Fruit fly (Drosophila melanogaster) whole organism, embryonic: ENCODE data around the gene CG17145.

Source experiments
- Asciz ChIP-seq: fragments of 200-800 bp; sonication (Bioruptor generic); optimal IDR thresholded peaks from 2 replicates; lab custom pipeline; 2017; ENCODE audit warnings: missing biosample characterization, mild to moderate bottlenecking, missing genetic modification characterization, missing genetic modification reagents
- CG1024 ChIP-seq: fragments of 200-800 bp; sonication (Bioruptor generic); IDR thresholded peaks from 2 replicates; pipeline ENCODE4 v1.3.6; 2022; ENCODE audit warnings: missing biosample characterization, missing genetic modification characterization
- CG11504 ChIP-seq: fragments of 200-800 bp; sonication (Bioruptor generic); optimal IDR thresholded peaks from 3 replicates; lab custom pipeline; 2019; ENCODE audit warnings: missing biosample characterization, mild to moderate bottlenecking, missing genetic modification characterization, moderate library complexity
- CG13296 ChIP-seq: fragments of 200-800 bp; sonication (Bioruptor generic); optimal IDR thresholded peaks from 3 replicates; lab custom pipeline; 2018; ENCODE audit warnings: missing biosample characterization, mild to moderate bottlenecking, missing genetic modification characterization
- CG15011 ChIP-seq: fragments of 200-800 bp; sonication (Bioruptor generic); optimal IDR thresholded peaks from 3 replicates; lab custom pipeline; 2018; ENCODE audit warnings: missing biosample characterization, mild to moderate bottlenecking, missing genetic modification characterization
- CG15696 ChIP-seq: fragments of 200-800 bp; sonication (Bioruptor generic); optimal IDR thresholded peaks from 2 replicates; lab custom pipeline; 2019; ENCODE audit warnings: missing biosample characterization, mild to moderate bottlenecking, missing genetic modification characterization, moderate library complexity
- CG1603 ChIP-seq: fragments of 200-800 bp; sonication (Bioruptor generic); optimal IDR thresholded peaks from 2 replicates; lab custom pipeline; 2019; ENCODE audit warnings: missing biosample characterization, mild to moderate bottlenecking, missing genetic modification characterization, moderate library complexity
- CG1647 ChIP-seq: fragments of 200-800 bp; sonication (Bioruptor generic); optimal IDR thresholded peaks from 3 replicates; lab custom pipeline; 2016; ENCODE audit warnings: missing biosample characterization, missing genetic modification characterization
- CG18011 ChIP-seq: fragments of 200-800 bp; sonication (Bioruptor generic); optimal IDR thresholded peaks from 2 replicates; lab custom pipeline; 2017; ENCODE audit warnings: missing biosample characterization, missing genetic modification characterization, mild to moderate bottlenecking, moderate library complexity, missing genotype
- CG18476 ChIP-seq: fragments of 200-800 bp; sonication (Bioruptor generic); optimal IDR thresholded peaks from 2 replicates; lab custom pipeline; 2016; ENCODE audit warnings: missing biosample characterization, mild to moderate bottlenecking, missing genetic modification characterization
- CG2712 ChIP-seq: fragments of 200-800 bp; optimal IDR thresholded peaks from 3 replicates; lab custom pipeline; 2019; ENCODE audit warnings: missing biosample characterization, mild to moderate bottlenecking, missing genetic modification characterization, moderate library complexity
- CG30431 ChIP-seq: fragments of 200-800 bp; sonication (Bioruptor generic); optimal IDR thresholded peaks from 2 replicates; lab custom pipeline; 2017; ENCODE audit warnings: missing biosample characterization, missing genetic modification characterization
- CG42726 ChIP-seq: fragments of 200-800 bp; sonication (Bioruptor generic); IDR thresholded peaks from 2 replicates; pipeline ENCODE4 v1.3.6; 2022; ENCODE audit warnings: missing biosample characterization, missing genetic modification characterization; ENCODE audit not compliant: partially characterized antibody
- CG4730 ChIP-seq: fragments of 200-800 bp; sonication (Bioruptor generic); IDR thresholded peaks from 2 replicates; pipeline ENCODE4 v1.3.6; 2022; ENCODE audit warnings: missing biosample characterization, missing genetic modification characterization
- CG6654 ChIP-seq: fragments of 200-800 bp; sonication (Bioruptor generic); optimal IDR thresholded peaks from 2 replicates; lab custom pipeline; 2017; ENCODE audit warnings: missing biosample characterization, mild to moderate bottlenecking, missing genetic modification characterization
- CG7271 ChIP-seq: fragments of 200-800 bp; sonication (Bioruptor generic); optimal IDR thresholded peaks from 2 replicates; lab custom pipeline; 2018; ENCODE audit warnings: missing biosample characterization, mild to moderate bottlenecking, missing genetic modification characterization, moderate library complexity
- CG8359 ChIP-seq: fragments of 200-800 bp; sonication (Bioruptor generic); optimal IDR thresholded peaks from 2 replicates; lab custom pipeline; 2017; ENCODE audit warnings: missing biosample characterization, mild to moderate bottlenecking, missing genetic modification characterization, borderline replicate concordance
- CoRest ChIP-seq: fragments of 200-800 bp; sonication (Bioruptor generic); optimal IDR thresholded peaks from 3 replicates; lab custom pipeline; 2018; ENCODE audit warnings: missing biosample characterization, mild to moderate bottlenecking, missing genetic modification characterization, moderate library complexity
- Eip74EF ChIP-seq, 2 experiments: fragments of 200-800 bp in 1 of 2; fragments of >200 bp in 1 of 2; sonication (Bioruptor generic) in 1 of 2; optimal IDR thresholded peaks; 2 replicates each; lab custom pipeline; 2017 to 2019; ENCODE audit warnings: missing biosample characterization in 2 of 2, missing genetic modification characterization in 2 of 2, mild to moderate bottlenecking in 1 of 2, moderate library complexity in 1 of 2
- Gsc ChIP-seq: fragments of 200-800 bp; sonication (Bioruptor generic); IDR thresholded peaks from 2 replicates; pipeline ENCODE4 v1.3.6; 2022; ENCODE audit warnings: missing biosample characterization, missing genetic modification characterization
- HLH4C ChIP-seq: fragments of 200-800 bp; sonication (Bioruptor generic); IDR thresholded peaks from 3 replicates; pipeline ENCODE4 v1.3.6; 2022; ENCODE audit warnings: missing biosample characterization, missing genetic modification characterization; ENCODE audit not compliant: partially characterized antibody
- HmgZ ChIP-seq: fragments of 200-800 bp; sonication (Bioruptor generic); optimal IDR thresholded peaks from 2 replicates; lab custom pipeline; 2018; ENCODE audit warnings: missing biosample characterization, mild to moderate bottlenecking, missing genetic modification characterization
- NFAT ChIP-seq: fragments of 200-800 bp; sonication (Bioruptor generic); IDR thresholded peaks from 2 replicates; pipeline ENCODE4 v1.3.6; 2022; ENCODE audit warnings: missing biosample characterization, missing genetic modification characterization
- Nf-YA ChIP-seq: fragments of 200-800 bp; sonication (Bioruptor generic); IDR thresholded peaks from 2 replicates; pipeline ENCODE4 v1.3.6; 2022; ENCODE audit warnings: missing biosample characterization, missing genetic modification characterization
- Spps ChIP-seq: fragments of 200-800 bp; sonication (Bioruptor generic); optimal IDR thresholded peaks from 2 replicates; lab custom pipeline; 2018; ENCODE audit warnings: missing biosample characterization, mild to moderate bottlenecking, missing genetic modification characterization
- Stat92E ChIP-seq, 3 experiments: fragments of >200 bp in 2 of 3; fragments of 200-800 bp in 1 of 3; sonication (Bioruptor generic) in 1 of 3; optimal IDR thresholded peaks; 2 replicates each; lab custom pipeline; 2017 to 2019; ENCODE audit warnings: missing biosample characterization in 3 of 3, missing genetic modification characterization in 3 of 3, mild to moderate bottlenecking in 1 of 3, moderate library complexity in 1 of 3
- abd-A ChIP-seq: fragments of 200-800 bp; sonication (Bioruptor generic); optimal IDR thresholded peaks from 3 replicates; lab custom pipeline; 2019; ENCODE audit warnings: missing biosample characterization, mild to moderate bottlenecking, missing genetic modification characterization, moderate library complexity
- amos ChIP-seq: fragments of 200-800 bp; sonication (Bioruptor generic); IDR thresholded peaks from 2 replicates; pipeline ENCODE4 v1.3.6; 2022; ENCODE audit warnings: missing biosample characterization, missing genetic modification characterization; ENCODE audit not compliant: partially characterized antibody
- ap ChIP-seq: fragments of 200-800 bp; sonication (Bioruptor generic); IDR thresholded peaks from 2 replicates; pipeline ENCODE4 v1.3.6; 2022; ENCODE audit warnings: missing biosample characterization, missing genetic modification characterization
- ase ChIP-seq: fragments of 200-800 bp; sonication (Bioruptor generic); IDR thresholded peaks from 3 replicates; pipeline ENCODE4 v1.3.6; 2022; ENCODE audit warnings: missing biosample characterization, missing genetic modification characterization
- bcd ChIP-seq: fragments of 200-800 bp; sonication (Bioruptor generic); optimal IDR thresholded peaks from 2 replicates; lab custom pipeline; 2017; ENCODE audit warnings: missing biosample characterization, mild to moderate bottlenecking, missing genetic modification characterization
- cad ChIP-seq: fragments of >200 bp; optimal IDR thresholded peaks from 2 replicates; lab custom pipeline; 2017; ENCODE audit warnings: missing biosample characterization, missing genetic modification characterization
- fd96Cb ChIP-seq: fragments of 200-800 bp; sonication (Bioruptor generic); optimal IDR thresholded peaks from 2 replicates; lab custom pipeline; 2018; ENCODE audit warnings: missing biosample characterization, mild to moderate bottlenecking, missing genetic modification characterization, moderate library complexity
- gem ChIP-seq: fragments of 200-800 bp; sonication (Bioruptor generic); optimal IDR thresholded peaks from 2 replicates; lab custom pipeline; 2019; ENCODE audit warnings: missing biosample characterization, mild to moderate bottlenecking, missing genetic modification characterization, moderate library complexity
- gsb-n ChIP-seq: fragments of 200-800 bp; sonication (Bioruptor generic); optimal IDR thresholded peaks from 3 replicates; lab custom pipeline; 2018; ENCODE audit warnings: missing biosample characterization, mild to moderate bottlenecking, missing genetic modification characterization
- jing ChIP-seq: fragments of 200-800 bp; sonication (Bioruptor generic); optimal IDR thresholded peaks from 2 replicates; lab custom pipeline; 2018; ENCODE audit warnings: missing biosample characterization, mild to moderate bottlenecking, missing genetic modification characterization
- lbe ChIP-seq: fragments of 200-800 bp; sonication (Bioruptor generic); optimal IDR thresholded peaks from 2 replicates; lab custom pipeline; 2016; ENCODE audit warnings: missing biosample characterization, mild to moderate bottlenecking, missing genetic modification characterization
- lilli ChIP-seq: fragments of 200-800 bp; sonication (Bioruptor generic); optimal IDR thresholded peaks from 3 replicates; lab custom pipeline; 2016; ENCODE audit warnings: missing biosample characterization, missing genetic modification characterization
- nerfin-1 ChIP-seq: fragments of 200-800 bp; sonication (Bioruptor generic); optimal IDR thresholded peaks from 3 replicates; lab custom pipeline; 2019; ENCODE audit warnings: missing biosample characterization, mild to moderate bottlenecking, missing genetic modification characterization, moderate library complexity
- pfk ChIP-seq: fragments of 200-800 bp; sonication (Bioruptor generic); optimal IDR thresholded peaks from 2 replicates; lab custom pipeline; 2018; ENCODE audit warnings: missing biosample characterization, mild to moderate bottlenecking, missing genetic modification characterization, moderate library complexity
- sisA ChIP-seq: fragments of 200-800 bp; sonication (Bioruptor generic); IDR thresholded peaks from 2 replicates; pipeline ENCODE4 v1.3.6; 2022; ENCODE audit warnings: missing biosample characterization, missing genetic modification characterization
- sob ChIP-seq: fragments of 200-800 bp; sonication (Bioruptor generic); IDR thresholded peaks from 2 replicates; pipeline ENCODE4 v1.3.6; 2022; ENCODE audit warnings: missing biosample characterization, missing genetic modification characterization
- ssp ChIP-seq: fragments of 200-800 bp; sonication (Bioruptor generic); IDR thresholded peaks from 2 replicates; pipeline ENCODE4 v1.3.6; 2022; ENCODE audit warnings: missing biosample characterization, missing genetic modification characterization
- tna ChIP-seq: fragments of 200-800 bp; sonication (Bioruptor generic); IDR thresholded peaks from 2 replicates; pipeline ENCODE4 v1.3.6; 2022; ENCODE audit warnings: missing biosample characterization, missing genetic modification characterization; ENCODE audit not compliant: partially characterized antibody
- trh ChIP-seq: fragments of 200-800 bp; sonication (Bioruptor generic); optimal IDR thresholded peaks from 2 replicates; lab custom pipeline; 2016; ENCODE audit warnings: missing biosample characterization, missing genetic modification characterization
- wek ChIP-seq: fragments of 200-800 bp; sonication (Bioruptor generic); optimal IDR thresholded peaks from 3 replicates; lab custom pipeline; 2018; ENCODE audit warnings: missing biosample characterization, mild to moderate bottlenecking, missing genetic modification characterization, moderate library complexity
- zen ChIP-seq: fragments of 200-800 bp; sonication (Bioruptor generic); optimal IDR thresholded peaks from 3 replicates; lab custom pipeline; 2018; ENCODE audit warnings: missing biosample characterization, mild to moderate bottlenecking, missing genetic modification characterization, moderate library complexity
- zen2 ChIP-seq: fragments of 200-800 bp; sonication (Bioruptor generic); IDR thresholded peaks from 3 replicates; pipeline ENCODE4 v1.3.6; 2022; ENCODE audit warnings: missing biosample characterization, missing genetic modification characterization; ENCODE audit not compliant: partially characterized antibody

CG17145 gene

dm6 chr3L:20247513-20248173, 26.0 kb downstream of the CG17145 start, which contains the start of gene rdgC (continued):
- TF ChIP-seq CG42726 (GFP tag; lab: Robert Waterston, UW) = 0 out of 2 replicates have a peak, but pooled peaks have one; percentile 13
- TF ChIP-seq CG4730 (GFP tag; lab: Robert Waterston, UW) = peak; percentile 96
- TF ChIP-seq ssp = peak; percentile 83
- peak; percentile 96 for TF ChIP-seq ase (GFP tag; lab: Robert Waterston, UW)
- TF ChIP-seq Gsc (GFP tag; lab: Robert Waterston, UW) = peak; percentile 84
- TF ChIP-seq CG1024 = peak; percentile 94
- TF ChIP-seq zen (tag; lab: Kevin White, UChicago) = peak; percentile 88
- TF ChIP-seq CG13296 (GFP tag; lab: Kevin White, UChicago) = peak; percentile 93
- peak; percentile 96 for TF ChIP-seq CG11504
- 0 out of 2 replicates have a peak, but pooled peaks have one; percentile 17 for TF ChIP-seq amos
- TF ChIP-seq lilli (GFP tag; lab: Kevin White, UChicago) = peak; percentile 96
- peak; percentile 95 for TF ChIP-seq Nf-YA (GFP tag; lab: Robert Waterston, UW)
- peak; percentile 47 for TF ChIP-seq abd-A (tag; lab: Kevin White, UChicago)
- peak; percentile 94 for TF ChIP-seq HmgZ (tag; lab: Kevin White, UChicago)
- TF ChIP-seq NFAT (GFP tag; lab: Robert Waterston, UW) = peak; percentile 93
- peak; percentile 97 for TF ChIP-seq fd96Cb (tag; lab: Kevin White, UChicago)
- TF ChIP-seq gsb-n (tag; lab: Kevin White, UChicago) = peak; percentile 86
- peak; percentile 77 for TF ChIP-seq CG30431 (GFP tag; lab: Kevin White, UChicago)
- no peak for TF ChIP-seq zen2 (GFP tag; lab: Robert Waterston, UW)
- peak; percentile 93 for TF ChIP-seq jing
- peak; percentile 61 for TF ChIP-seq CG15696 (tag; lab: Kevin White, UChicago)
- peak; percentile 97 for TF ChIP-seq Asciz
- no peak for TF ChIP-seq HLH4C (GFP tag; lab: Robert Waterston, UW)
- TF ChIP-seq sisA (GFP tag; lab: Robert Waterston, UW) = peak; percentile 95
- TF ChIP-seq CG1603 (tag; lab: Kevin White, UChicago) = peak; percentile 98
- TF ChIP-seq gem (tag; lab: Kevin White, UChicago) = peak; percentile 97
- TF ChIP-seq CG2712 = peak; percentile 95
- TF ChIP-seq CG6654 (GFP tag; lab: Kevin White, UChicago) = peak; percentile 75
- TF ChIP-seq bcd (GFP tag; lab: Kevin White, UChicago) = peak; percentile 95
- TF ChIP-seq CoRest = peak; percentile 94
- peak in 1 of 2 experiments; percentile 96 for TF ChIP-seq Eip74EF (GFP tag; optimal IDR thresholded peaks at IDR 0.05; lab: Kevin White, UChicago)
- TF ChIP-seq lbe = peak; percentile 54
- peak; percentile 81 for TF ChIP-seq CG18011 (GFP tag; lab: Kevin White, UChicago)
- TF ChIP-seq CG8359 = peak; percentile 85
- no peak for TF ChIP-seq cad (GFP tag; lab: Kevin White, UChicago)
- TF ChIP-seq CG15011 (GFP tag; lab: Kevin White, UChicago) = peak; percentile 95
- TF ChIP-seq pfk = no peak
- TF ChIP-seq CG18476 = peak; percentile 95
- peak; percentile 91 for TF ChIP-seq nerfin-1 (tag; lab: Kevin White, UChicago)
- no peak for TF ChIP-seq Stat92E (GFP tag; optimal IDR thresholded peaks at IDR 0.05; lab: Kevin White, UChicago)
- peak; percentile 89 for TF ChIP-seq trh
- TF ChIP-seq tna (GFP tag; lab: Robert Waterston, UW) = no peak
- peak; percentile 40 for TF ChIP-seq Spps
- peak; percentile 94 for TF ChIP-seq ap (GFP tag; lab: Robert Waterston, UW)
- TF ChIP-seq CG1647 (GFP tag; lab: Kevin White, UChicago) = peak; percentile 96
- peak; percentile 89 for TF ChIP-seq wek (GFP tag; lab: Kevin White, UChicago)
- TF ChIP-seq CG7271 = peak; percentile 63
- peak; percentile 97 for TF ChIP-seq sob (GFP tag; lab: Robert Waterston, UW)
